Worm (Caenorhabditis elegans): Measurements from ENCODE around the gene flh-1.

ce11 chrIV:9267581-9267980, 3.5 kb upstream of the flh-1 start:
- TF ChIP-seq him-1 (tag; optimal IDR thresholded peaks at IDR 0.05), result no peak
- TF ChIP-seq dao-5 (tag; optimal IDR thresholded peaks at IDR 0.05), result no peak
